Fruit fly (Drosophila melanogaster) whole organism, embryonic: Measurements from ENCODE around the gene CG13893.
A peak's percentile ranks its signal among the peaks of the same experiment; 100 is the strongest.

ENCODE experiments used
- B-H1 ChIP-seq: fragments of 200-800 bp; sonication (Bioruptor generic); IDR thresholded peaks from 3 replicates; pipeline ENCODE4 v1.3.6; 2022; ENCODE audit warnings: missing biosample characterization, missing genetic modification characterization
- CG1024 ChIP-seq: fragments of 200-800 bp; sonication (Bioruptor generic); IDR thresholded peaks from 2 replicates; pipeline ENCODE4 v1.3.6; 2022; ENCODE audit warnings: missing biosample characterization, missing genetic modification characterization
- CG11560 ChIP-seq: fragments of 200-800 bp; sonication (Bioruptor generic); IDR thresholded peaks from 3 replicates; pipeline ENCODE4 v1.3.6; 2022; ENCODE audit warnings: missing biosample characterization, missing genetic modification characterization
- CG11695 ChIP-seq: fragments of 200-800 bp; sonication (Bioruptor generic); IDR thresholded peaks from 3 replicates; pipeline ENCODE4 v1.3.6; 2022; ENCODE audit warnings: missing biosample characterization, missing genetic modification characterization
- CG12155 ChIP-seq: fragments of 200-800 bp; sonication (Bioruptor generic); optimal IDR thresholded peaks from 3 replicates; lab custom pipeline; 2016; ENCODE audit warnings: missing biosample characterization, missing genetic modification characterization
- CG14667 ChIP-seq: fragments of 200-800 bp; sonication (Bioruptor generic); IDR thresholded peaks from 2 replicates; pipeline ENCODE4 v1.3.6; 2022; ENCODE audit warnings: missing biosample characterization, missing genetic modification characterization
- CG15601 ChIP-seq: fragments of 200-800 bp; sonication (Bioruptor generic); optimal IDR thresholded peaks from 3 replicates; lab custom pipeline; 2019; ENCODE audit warnings: missing biosample characterization, mild to moderate bottlenecking, missing genetic modification characterization, moderate library complexity
- CG16815 ChIP-seq: fragments of 200-800 bp; sonication (Bioruptor generic); optimal IDR thresholded peaks from 3 replicates; lab custom pipeline; 2017; ENCODE audit warnings: missing biosample characterization, mild to moderate bottlenecking, missing genetic modification characterization
- CG17359 ChIP-seq: fragments of 200-800 bp; sonication (Bioruptor generic); optimal IDR thresholded peaks from 3 replicates; lab custom pipeline; 2018; ENCODE audit warnings: missing biosample characterization, mild to moderate bottlenecking, missing genetic modification characterization, moderate library complexity
- CG1832 ChIP-seq: fragments of 200-800 bp; sonication (Bioruptor generic); optimal IDR thresholded peaks from 2 replicates; lab custom pipeline; 2017; ENCODE audit warnings: missing biosample characterization, mild to moderate bottlenecking, missing genetic modification characterization, inconsistent platforms
- CG18619 ChIP-seq: fragments of 200-800 bp; sonication (Bioruptor generic); optimal IDR thresholded peaks from 3 replicates; lab custom pipeline; 2017; ENCODE audit warnings: missing biosample characterization, mild to moderate bottlenecking, missing genetic modification characterization
- CG3407 ChIP-seq: fragments of 200-800 bp; sonication (Bioruptor generic); optimal IDR thresholded peaks from 2 replicates; lab custom pipeline; 2018; ENCODE audit warnings: missing biosample characterization, mild to moderate bottlenecking, missing genetic modification characterization
- CG6765 ChIP-seq: fragments of 200-800 bp; sonication (Bioruptor generic); optimal IDR thresholded peaks from 3 replicates; lab custom pipeline; 2017; ENCODE audit warnings: missing biosample characterization, mild to moderate bottlenecking, missing genetic modification characterization
- CG7556 ChIP-seq: fragments of 200-800 bp; sonication (Bioruptor generic); optimal IDR thresholded peaks from 2 replicates; lab custom pipeline; 2017; ENCODE audit warnings: missing biosample characterization, mild to moderate bottlenecking, missing genetic modification characterization
- CG8924 ChIP-seq: fragments of 200-800 bp; optimal IDR thresholded peaks from 3 replicates; lab custom pipeline; 2019; ENCODE audit warnings: missing biosample characterization, mild to moderate bottlenecking, missing genetic modification characterization, moderate library complexity
- CG8944 ChIP-seq: fragments of 200-800 bp; sonication (Bioruptor generic); optimal IDR thresholded peaks from 3 replicates; lab custom pipeline; 2016; ENCODE audit warnings: missing biosample characterization, missing genetic modification characterization
- CG9609 ChIP-seq: fragments of 200-800 bp; sonication (Bioruptor generic); optimal IDR thresholded peaks from 3 replicates; lab custom pipeline; 2016; ENCODE audit warnings: missing biosample characterization, missing genetic modification characterization
- CHES-1-like ChIP-seq: fragments of 200-800 bp; sonication (Bioruptor generic); optimal IDR thresholded peaks from 2 replicates; lab custom pipeline; 2016; ENCODE audit warnings: missing biosample characterization, missing genetic modification characterization
- Chrac-16 ChIP-seq: fragments of 200-800 bp; sonication (Bioruptor generic); optimal IDR thresholded peaks from 3 replicates; lab custom pipeline; 2016; ENCODE audit warnings: missing biosample characterization, missing genetic modification characterization
- Dad ChIP-seq: fragments of 200-800 bp; sonication (Bioruptor generic); optimal IDR thresholded peaks from 3 replicates; lab custom pipeline; 2016; ENCODE audit warnings: missing biosample characterization, missing genetic modification characterization
- Dbx ChIP-seq: fragments of 200-800 bp; sonication (Bioruptor generic); IDR thresholded peaks from 3 replicates; pipeline ENCODE4 v1.3.6; 2022; ENCODE audit warnings: missing biosample characterization, missing genetic modification characterization
- ERR ChIP-seq: fragments of 200-800 bp; sonication (Bioruptor generic); optimal IDR thresholded peaks from 2 replicates; lab custom pipeline; 2016; ENCODE audit warnings: missing biosample characterization, missing genetic modification characterization
- Eip74EF ChIP-seq, 2 experiments: fragments of 200-800 bp in 1 of 2; fragments of >200 bp in 1 of 2; sonication (Bioruptor generic) in 1 of 2; optimal IDR thresholded peaks; 2 replicates each; lab custom pipeline; 2017 to 2019; ENCODE audit warnings: missing biosample characterization in 2 of 2, missing genetic modification characterization in 2 of 2, mild to moderate bottlenecking in 1 of 2, moderate library complexity in 1 of 2
- H2.0 ChIP-seq: fragments of 200-800 bp; sonication (Bioruptor generic); IDR thresholded peaks from 2 replicates; pipeline ENCODE4 v1.3.6; 2022; ENCODE audit warnings: missing biosample characterization, missing genetic modification characterization
- Hr51 ChIP-seq, 2 experiments: fragments of 200-800 bp; sonication (Bioruptor generic); optimal IDR thresholded peaks; 2 replicates in 1 of 2; 3 replicates in 1 of 2; lab custom pipeline; 2016 to 2018; ENCODE audit warnings: missing biosample characterization in 2 of 2, missing genetic modification characterization in 2 of 2, mild to moderate bottlenecking in 1 of 2, moderate library complexity in 1 of 2
- Neu2 ChIP-seq: fragments of 200-800 bp; sonication (Bioruptor generic); optimal IDR thresholded peaks from 3 replicates; lab custom pipeline; 2016; ENCODE audit warnings: missing biosample characterization, missing genetic modification characterization, borderline replicate concordance
- ase ChIP-seq: fragments of 200-800 bp; sonication (Bioruptor generic); IDR thresholded peaks from 3 replicates; pipeline ENCODE4 v1.3.6; 2022; ENCODE audit warnings: missing biosample characterization, missing genetic modification characterization
- bcd ChIP-seq: fragments of 200-800 bp; sonication (Bioruptor generic); optimal IDR thresholded peaks from 2 replicates; lab custom pipeline; 2017; ENCODE audit warnings: missing biosample characterization, mild to moderate bottlenecking, missing genetic modification characterization
- chn ChIP-seq: fragments of 200-800 bp; sonication (Bioruptor generic); optimal IDR thresholded peaks from 2 replicates; lab custom pipeline; 2016; ENCODE audit warnings: missing biosample characterization, missing genetic modification characterization
- ci ChIP-seq: fragments of 200-800 bp; sonication (Bioruptor generic); IDR thresholded peaks from 3 replicates; pipeline ENCODE4 v1.3.6; 2022; ENCODE audit warnings: missing biosample characterization, missing genetic modification characterization
- crp ChIP-seq, 2 experiments: fragments of 200-800 bp; sonication (Bioruptor generic); optimal IDR thresholded peaks; 2 replicates in 1 of 2; 3 replicates in 1 of 2; lab custom pipeline; 2017; ENCODE audit warnings: missing biosample characterization in 2 of 2, missing genetic modification characterization in 2 of 2, mild to moderate bottlenecking in 1 of 2, moderate library complexity in 1 of 2
- cwo ChIP-seq: fragments of 200-800 bp; sonication (Bioruptor generic); optimal IDR thresholded peaks from 3 replicates; lab custom pipeline; 2017; ENCODE audit warnings: missing biosample characterization, missing genetic modification characterization, mild to moderate bottlenecking, moderate library complexity, missing genetic modification reagents
- danr ChIP-seq: fragments of 200-800 bp; sonication (Bioruptor generic); IDR thresholded peaks from 2 replicates; pipeline ENCODE4 v1.3.6; 2022; ENCODE audit warnings: missing biosample characterization, missing genetic modification characterization
- dmrt99B ChIP-seq: fragments of 200-800 bp; sonication (Bioruptor generic); optimal IDR thresholded peaks from 2 replicates; lab custom pipeline; 2018; ENCODE audit warnings: missing biosample characterization, mild to moderate bottlenecking, missing genetic modification characterization, moderate library complexity
- pan ChIP-seq, 4 experiments: fragments of >200 bp in 3 of 4; fragments of 200-800 bp in 1 of 4; sonication (Bioruptor generic) in 1 of 4; optimal IDR thresholded peaks in 3 of 4; IDR thresholded peaks in 1 of 4; 2 replicates each; pipeline versions ENCODE4 v1.3.6 to Lab custom; 2017 to 2022; ENCODE audit warnings: missing biosample characterization in 2 of 4, missing genetic modification characterization in 2 of 4, mixed read lengths in 1 of 4
- phol ChIP-seq: fragments of 200-800 bp; sonication (Bioruptor generic); optimal IDR thresholded peaks from 3 replicates; lab custom pipeline; 2018; ENCODE audit warnings: missing biosample characterization, mild to moderate bottlenecking, missing genetic modification characterization, moderate library complexity
- prd ChIP-seq, 3 experiments: fragments of >200 bp in 2 of 3; fragments of 200-800 bp in 1 of 3; sonication (Bioruptor generic) in 1 of 3; optimal IDR thresholded peaks in 2 of 3; IDR thresholded peaks in 1 of 3; 2 replicates in 2 of 3; 3 replicates in 1 of 3; pipeline versions ENCODE4 v1.3.6 to Lab custom; 2017 to 2022; ENCODE audit warnings: missing biosample characterization in 1 of 3, missing genetic modification characterization in 1 of 3
- ranshi ChIP-seq: fragments of 200-800 bp; sonication (Bioruptor generic); IDR thresholded peaks from 2 replicates; pipeline ENCODE4 v1.3.6; 2022; ENCODE audit warnings: missing biosample characterization, missing genetic modification characterization
- sc ChIP-seq, 3 experiments: fragments of >200 bp in 2 of 3; fragments of 200-800 bp in 1 of 3; sonication (Bioruptor generic) in 1 of 3; optimal IDR thresholded peaks; 2 replicates in 2 of 3; 3 replicates in 1 of 3; lab custom pipeline; 2017; ENCODE audit warnings: mild to moderate bottlenecking in 1 of 3, missing biosample characterization in 1 of 3, missing genetic modification characterization in 1 of 3, missing genetic modification reagents in 1 of 3
- tin ChIP-seq: fragments of 200-800 bp; sonication (Bioruptor generic); optimal IDR thresholded peaks from 3 replicates; lab custom pipeline; 2016; ENCODE audit warnings: missing biosample characterization, missing genetic modification characterization
- tll ChIP-seq, 2 experiments: fragments of 200-800 bp in 1 of 2; fragments of >200 bp in 1 of 2; sonication (Bioruptor generic) in 1 of 2; optimal IDR thresholded peaks; 2 replicates each; lab custom pipeline; 2017 to 2019; ENCODE audit warnings: missing biosample characterization in 2 of 2, missing genetic modification characterization in 2 of 2, mild to moderate bottlenecking in 1 of 2, moderate library complexity in 1 of 2
- tup ChIP-seq: fragments of 200-800 bp; sonication (Bioruptor generic); optimal IDR thresholded peaks from 2 replicates; lab custom pipeline; 2016; ENCODE audit warnings: missing biosample characterization, mild to moderate bottlenecking, missing genetic modification characterization, moderate library complexity
- unpg ChIP-seq: fragments of 200-800 bp; sonication (Bioruptor generic); optimal IDR thresholded peaks from 3 replicates; lab custom pipeline; 2018; ENCODE audit warnings: missing biosample characterization, mild to moderate bottlenecking, missing genetic modification characterization, moderate library complexity
- vvl ChIP-seq: fragments of 200-800 bp; sonication (Bioruptor generic); IDR thresholded peaks from 2 replicates; pipeline ENCODE4 v1.3.6; 2022; ENCODE audit warnings: missing biosample characterization, missing genetic modification characterization
- wdn ChIP-seq: fragments of 200-800 bp; sonication (Bioruptor generic); IDR thresholded peaks from 2 replicates; pipeline ENCODE4 v1.3.6; 2022; ENCODE audit warnings: missing biosample characterization, missing genetic modification characterization
- yki ChIP-seq: fragments of >200 bp; optimal IDR thresholded peaks from 3 replicates; lab custom pipeline; 2018

CG13893 gene

DNA sequence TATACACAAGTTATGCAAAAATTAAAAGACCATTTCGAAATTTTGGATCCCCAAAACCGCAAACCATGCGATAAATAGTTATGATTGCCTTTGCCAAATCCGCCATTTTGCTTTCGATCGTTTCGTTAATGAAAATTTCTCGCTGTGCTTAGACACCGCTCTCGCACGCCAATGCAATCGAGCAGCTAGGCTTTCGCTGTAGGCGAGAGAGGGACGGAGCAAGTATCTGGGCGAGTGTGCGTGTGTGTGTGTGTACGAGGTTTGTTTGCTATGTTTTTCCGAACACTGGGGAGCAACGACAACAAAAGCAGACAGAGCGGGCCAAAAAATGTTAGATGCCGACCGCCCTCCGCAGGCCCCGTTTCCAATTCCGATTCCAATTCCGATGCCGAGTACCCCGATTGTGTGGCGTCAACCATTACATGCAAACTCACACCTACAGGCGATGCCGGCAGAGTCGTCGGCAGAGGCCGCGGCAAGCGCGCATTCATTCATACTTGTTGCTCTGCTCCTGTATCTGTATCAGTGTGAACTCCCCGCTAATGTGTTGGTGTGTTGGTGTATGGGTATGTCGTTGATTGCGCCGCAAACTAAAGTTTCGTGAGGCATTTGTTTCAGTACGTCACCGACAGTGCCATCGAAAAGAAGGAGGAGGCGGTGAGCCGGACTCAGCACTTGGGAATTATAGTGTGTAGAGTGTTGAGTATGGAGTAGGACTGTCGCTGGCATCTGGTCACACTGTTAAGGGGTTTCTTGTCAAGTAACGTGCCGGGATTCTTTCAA lies 24.2 kb upstream of the CG13893 start (continued):
- TF ChIP-seq unpg (GFP tag; lab: Kevin White, UChicago) = peak; percentile 16
- TF ChIP-seq CG12155 (GFP tag; lab: Kevin White, UChicago) = no peak
- no peak for TF ChIP-seq wdn
- TF ChIP-seq ase (GFP tag; lab: Robert Waterston, UW) = peak; percentile 52; the same call in 2 of the 3 replicates
- peak; percentile 15 for TF ChIP-seq CG18619 (GFP tag; lab: Kevin White, UChicago)
- no peak for TF ChIP-seq Neu2 (GFP tag; lab: Kevin White, UChicago)
- TF ChIP-seq ERR (GFP tag; lab: Kevin White, UChicago) = peak; percentile 36
- TF ChIP-seq CG15601 (tag; lab: Kevin White, UChicago) = no peak
- no peak for TF ChIP-seq Dad (GFP tag; lab: Kevin White, UChicago)
- TF ChIP-seq CG1024 (GFP tag; lab: Robert Waterston, UW) = no peak
- no peak for TF ChIP-seq CG11560 (tag; lab: Robert Waterston, UW)
- peak; percentile 29 for TF ChIP-seq CG17359 (tag; lab: Kevin White, UChicago)
- TF ChIP-seq CG14667 (GFP tag; lab: Robert Waterston, UW) = peak; percentile 17; the same call in 1 of the 2 replicates
- no peak for TF ChIP-seq CG3407
- peak; percentile 2 for TF ChIP-seq tin
- TF ChIP-seq phol = peak; percentile 73
- peak; percentile 42 for TF ChIP-seq CG8944 (GFP tag; lab: Kevin White, UChicago)
- TF ChIP-seq pan (optimal IDR thresholded peaks at IDR 0.05; lab: Kevin White, UChicago) = no peak
- TF ChIP-seq pan (GFP tag; optimal IDR thresholded peaks at IDR 0.05 in 1 of 2, IDR thresholded peaks at IDR 0.05 in 1 of 2) = peak in 1 of 2 experiments; percentile 66
- TF ChIP-seq cwo (GFP tag; lab: Kevin White, UChicago) = peak; percentile 85
- peak; percentile 72 for TF ChIP-seq Dbx (GFP tag; lab: Robert Waterston, UW)
- TF ChIP-seq CG11695 (GFP tag; lab: Robert Waterston, UW) = no peak
- TF ChIP-seq sc (optimal IDR thresholded peaks at IDR 0.05; lab: Kevin White, UChicago) = no peak
- no peak for TF ChIP-seq sc (GFP tag; optimal IDR thresholded peaks at IDR 0.05; lab: Kevin White, UChicago)
- TF ChIP-seq chn (GFP tag; lab: Kevin White, UChicago) = peak; percentile 27
- TF ChIP-seq bcd (GFP tag; lab: Kevin White, UChicago) = peak; percentile 19
- peak in 1 of 2 experiments; percentile 9 for TF ChIP-seq Hr51 (GFP tag; optimal IDR thresholded peaks at IDR 0.05; lab: Kevin White, UChicago)
- TF ChIP-seq Chrac-16 (GFP tag; lab: Kevin White, UChicago) = no peak
- peak in 1 of 2 experiments; percentile 50 for TF ChIP-seq Eip74EF (GFP tag; optimal IDR thresholded peaks at IDR 0.05; lab: Kevin White, UChicago)
- TF ChIP-seq CG7556 = no peak
- TF ChIP-seq ranshi (GFP tag; lab: Robert Waterston, UW) = peak; percentile 60
- peak; percentile 55; the same call in 2 of the 3 replicates for TF ChIP-seq B-H1
- TF ChIP-seq CG6765 (GFP tag; lab: Kevin White, UChicago) = peak; percentile 8
- no peak for TF ChIP-seq prd (optimal IDR thresholded peaks at IDR 0.05; lab: Kevin White, UChicago)
- TF ChIP-seq prd (GFP tag; IDR thresholded peaks at IDR 0.05; lab: Robert Waterston, UW) = peak; percentile 75
- no peak for TF ChIP-seq crp (GFP tag; optimal IDR thresholded peaks at IDR 0.05; lab: Kevin White, UChicago)
- TF ChIP-seq ci (GFP tag; lab: Robert Waterston, UW) = peak; percentile 61
- TF ChIP-seq CG8924 (tag; lab: Kevin White, UChicago) = peak; percentile 69
- no peak for TF ChIP-seq tup
- 0 out of 2 replicates have a peak, but pooled peaks have one; percentile 40 for TF ChIP-seq H2.0 (GFP tag; lab: Robert Waterston, UW)
- TF ChIP-seq CHES-1-like (GFP tag; lab: Kevin White, UChicago) = peak; percentile 43
- TF ChIP-seq tll (GFP tag; optimal IDR thresholded peaks at IDR 0.05; lab: Kevin White, UChicago) = no peak
- peak; percentile 21 for TF ChIP-seq CG9609 (GFP tag; lab: Kevin White, UChicago)
- peak; percentile 68 for TF ChIP-seq vvl (GFP tag; lab: Robert Waterston, UW)
- 0 out of 2 replicates have a peak, but pooled peaks have one; percentile 22 for TF ChIP-seq danr
- peak; percentile 74 for TF ChIP-seq CG1832 (GFP tag; lab: Kevin White, UChicago)
- peak; percentile 39 for TF ChIP-seq dmrt99B
- TF ChIP-seq yki (lab: Kevin White, UChicago) = no peak
- TF ChIP-seq CG16815 = peak; percentile 50
